Fruit fly (Drosophila melanogaster) whole organism, embryonic: ENCODE results near the gene CG33158.

Experiments used
- Ada2b ChIP-seq: fragments of 200-800 bp; sonication (Bioruptor generic); IDR thresholded peaks from 2 replicates; pipeline ENCODE4 v1.3.6; 2022; ENCODE audit warnings: missing biosample characterization, missing genetic modification characterization
- Aef1 ChIP-seq: fragments of 200-800 bp; sonication (Bioruptor generic); IDR thresholded peaks from 3 replicates; pipeline ENCODE4 v1.3.6; 2022; ENCODE audit warnings: missing biosample characterization, missing genetic modification characterization
- CG10366 ChIP-seq: fragments of 200-800 bp; sonication (Bioruptor generic); IDR thresholded peaks from 2 replicates; pipeline ENCODE4 v1.3.6; 2022; ENCODE audit warnings: missing biosample characterization, missing genetic modification characterization
- CG17359 ChIP-seq: fragments of 200-800 bp; sonication (Bioruptor generic); optimal IDR thresholded peaks from 3 replicates; lab custom pipeline; 2018; ENCODE audit warnings: missing biosample characterization, mild to moderate bottlenecking, missing genetic modification characterization, moderate library complexity
- CG17361 ChIP-seq: fragments of 200-800 bp; sonication (Bioruptor generic); IDR thresholded peaks from 3 replicates; pipeline ENCODE4 v1.3.6; 2022; ENCODE audit warnings: missing biosample characterization, missing genetic modification characterization
- CG17385 ChIP-seq: fragments of 200-800 bp; sonication (Bioruptor generic); optimal IDR thresholded peaks from 3 replicates; lab custom pipeline; 2018; ENCODE audit warnings: missing biosample characterization, mild to moderate bottlenecking, missing genetic modification characterization
- CG1832 ChIP-seq: fragments of 200-800 bp; sonication (Bioruptor generic); optimal IDR thresholded peaks from 2 replicates; lab custom pipeline; 2017; ENCODE audit warnings: missing biosample characterization, mild to moderate bottlenecking, missing genetic modification characterization, inconsistent platforms
- CG2129 ChIP-seq: fragments of 200-800 bp; sonication (Bioruptor generic); IDR thresholded peaks from 2 replicates; pipeline ENCODE4 v1.3.6; 2022; ENCODE audit warnings: missing biosample characterization, missing genetic modification characterization; ENCODE audit not compliant: partially characterized antibody
- CG2199 ChIP-seq: fragments of 200-800 bp; sonication (Bioruptor generic); IDR thresholded peaks from 3 replicates; pipeline ENCODE4 v1.3.6; 2022; ENCODE audit warnings: missing biosample characterization, missing genetic modification characterization
- CG30403 ChIP-seq: fragments of 200-800 bp; sonication (Bioruptor generic); optimal IDR thresholded peaks from 3 replicates; lab custom pipeline; 2016; ENCODE audit warnings: missing biosample characterization, missing genetic modification characterization
- CG34224 ChIP-seq: fragments of 200-800 bp; sonication (Bioruptor generic); IDR thresholded peaks from 3 replicates; pipeline ENCODE4 v1.3.6; 2022; ENCODE audit warnings: missing biosample characterization, missing genetic modification characterization; ENCODE audit not compliant: partially characterized antibody
- CG3726 ChIP-seq: fragments of 200-800 bp; sonication (Bioruptor generic); IDR thresholded peaks from 3 replicates; pipeline ENCODE4, ENCODE4 v1.3.6; 2022; ENCODE audit warnings: missing biosample characterization, missing genetic modification characterization
- CG4328 ChIP-seq: fragments of 200-800 bp; sonication (Bioruptor generic); optimal IDR thresholded peaks from 3 replicates; lab custom pipeline; 2017; ENCODE audit warnings: missing biosample characterization, missing genetic modification reagents, missing genetic modification characterization
- CG4424 ChIP-seq: fragments of 200-800 bp; sonication (Bioruptor generic); optimal IDR thresholded peaks from 3 replicates; lab custom pipeline; 2016; ENCODE audit warnings: missing biosample characterization, missing genetic modification characterization
- CG4617 ChIP-seq: fragments of 200-800 bp; sonication (Bioruptor generic); optimal IDR thresholded peaks from 3 replicates; lab custom pipeline; 2016; ENCODE audit warnings: missing biosample characterization, missing genetic modification characterization, borderline replicate concordance
- CG6254 ChIP-seq: fragments of 200-800 bp; sonication (Bioruptor generic); optimal IDR thresholded peaks from 3 replicates; lab custom pipeline; 2017; ENCODE audit warnings: mild to moderate bottlenecking, missing biosample characterization, missing genetic modification reagents, missing genetic modification characterization
- CG6654 ChIP-seq: fragments of 200-800 bp; sonication (Bioruptor generic); optimal IDR thresholded peaks from 2 replicates; lab custom pipeline; 2017; ENCODE audit warnings: missing biosample characterization, mild to moderate bottlenecking, missing genetic modification characterization
- CG6683 ChIP-seq: fragments of 200-800 bp; sonication (Bioruptor generic); optimal IDR thresholded peaks from 2 replicates; lab custom pipeline; 2017; ENCODE audit warnings: missing biosample characterization, mild to moderate bottlenecking, missing genetic modification characterization, missing genetic modification reagents
- CG6813 ChIP-seq: fragments of 200-800 bp; sonication (Bioruptor generic); optimal IDR thresholded peaks from 2 replicates; lab custom pipeline; 2017; ENCODE audit warnings: missing biosample characterization, missing genetic modification characterization, mild to moderate bottlenecking, moderate library complexity, missing genetic modification reagents
- CG7839 ChIP-seq: fragments of 200-800 bp; sonication (Bioruptor generic); optimal IDR thresholded peaks from 3 replicates; lab custom pipeline; 2018; ENCODE audit warnings: missing biosample characterization, mild to moderate bottlenecking, missing genetic modification characterization, moderate library complexity
- CG8089 ChIP-seq: fragments of 200-800 bp; sonication (Bioruptor generic); optimal IDR thresholded peaks from 3 replicates; lab custom pipeline; 2016; ENCODE audit warnings: missing biosample characterization, missing genetic modification characterization
- CG9797 ChIP-seq: fragments of 200-800 bp; sonication (Bioruptor generic); optimal IDR thresholded peaks from 3 replicates; lab custom pipeline; 2018; ENCODE audit warnings: missing biosample characterization, mild to moderate bottlenecking, missing genetic modification characterization
- CrebB ChIP-seq: fragments of 200-800 bp; sonication (Bioruptor generic); optimal IDR thresholded peaks from 3 replicates; lab custom pipeline; 2018; ENCODE audit warnings: missing biosample characterization, mild to moderate bottlenecking, missing genetic modification characterization
- Eip74EF ChIP-seq, 2 experiments: fragments of 200-800 bp in 1 of 2; fragments of >200 bp in 1 of 2; sonication (Bioruptor generic) in 1 of 2; optimal IDR thresholded peaks; 2 replicates each; lab custom pipeline; 2017 to 2019; ENCODE audit warnings: missing biosample characterization in 2 of 2, missing genetic modification characterization in 2 of 2, mild to moderate bottlenecking in 1 of 2, moderate library complexity in 1 of 2
- Gug ChIP-seq: fragments of 200-800 bp; sonication (Bioruptor generic); IDR thresholded peaks from 4 replicates; pipeline ENCODE4 v1.3.6; 2022; ENCODE audit warnings: missing biosample characterization, missing genetic modification characterization
- HHEX ChIP-seq: fragments of 200-800 bp; sonication (Bioruptor generic); optimal IDR thresholded peaks from 3 replicates; lab custom pipeline; 2017; ENCODE audit warnings: missing biosample characterization, mild to moderate bottlenecking, missing genetic modification characterization, missing genetic modification reagents
- HLH3B ChIP-seq: fragments of 200-800 bp; sonication (Bioruptor generic); IDR thresholded peaks from 2 replicates; pipeline ENCODE4 v1.3.6; 2022; ENCODE audit warnings: missing biosample characterization, missing genetic modification characterization
- Mrtf ChIP-seq: fragments of 200-800 bp; sonication (Bioruptor generic); IDR thresholded peaks from 3 replicates; pipeline ENCODE4 v1.3.6; 2022; ENCODE audit warnings: missing biosample characterization, missing genetic modification characterization
- Optix ChIP-seq: fragments of 200-800 bp; sonication (Bioruptor generic); IDR thresholded peaks from 3 replicates; pipeline ENCODE4 v1.3.6; 2022; ENCODE audit warnings: missing biosample characterization, missing genetic modification characterization
- Scr ChIP-seq: fragments of 200-800 bp; sonication (Bioruptor generic); IDR thresholded peaks from 2 replicates; pipeline ENCODE4 v1.3.6; 2022; ENCODE audit warnings: missing biosample characterization, missing genetic modification characterization; ENCODE audit not compliant: partially characterized antibody
- Side ChIP-seq: fragments of 200-800 bp; sonication (Bioruptor generic); optimal IDR thresholded peaks from 2 replicates; lab custom pipeline; 2016; ENCODE audit warnings: missing biosample characterization, missing genetic modification characterization
- Taf1 ChIP-seq: fragments of 200-800 bp; sonication (Bioruptor generic); IDR thresholded peaks from 2 replicates; pipeline ENCODE4 v1.3.6; 2022; ENCODE audit warnings: missing biosample characterization, missing genetic modification characterization
- bab2 ChIP-seq: fragments of 200-800 bp; sonication (Bioruptor generic); optimal IDR thresholded peaks from 2 replicates; lab custom pipeline; 2016; ENCODE audit warnings: missing biosample characterization, missing genetic modification characterization
- chn ChIP-seq: fragments of 200-800 bp; sonication (Bioruptor generic); optimal IDR thresholded peaks from 2 replicates; lab custom pipeline; 2016; ENCODE audit warnings: missing biosample characterization, missing genetic modification characterization
- crp ChIP-seq, 2 experiments: fragments of 200-800 bp; sonication (Bioruptor generic); optimal IDR thresholded peaks; 2 replicates in 1 of 2; 3 replicates in 1 of 2; lab custom pipeline; 2017; ENCODE audit warnings: missing biosample characterization in 2 of 2, missing genetic modification characterization in 2 of 2, mild to moderate bottlenecking in 1 of 2, moderate library complexity in 1 of 2
- gcm2 ChIP-seq: fragments of 200-800 bp; sonication (Bioruptor generic); optimal IDR thresholded peaks from 2 replicates; lab custom pipeline; 2016; ENCODE audit warnings: missing biosample characterization, missing genetic modification characterization
- jigr1 ChIP-seq: fragments of 200-800 bp; sonication (Bioruptor generic); IDR thresholded peaks from 3 replicates; pipeline ENCODE4 v1.3.6; 2022; ENCODE audit warnings: missing biosample characterization, missing genetic modification characterization
- lola ChIP-seq, 3 experiments: fragments of >200 bp in 2 of 3; fragments of 200-800 bp in 1 of 3; sonication (Bioruptor generic) in 1 of 3; optimal IDR thresholded peaks; 2 replicates each; lab custom pipeline; 2017 to 2019; ENCODE audit warnings: missing biosample characterization in 3 of 3, missing genetic modification characterization in 3 of 3, mild to moderate bottlenecking in 1 of 3, moderate library complexity in 1 of 3
- nmo ChIP-seq: fragments of 200-800 bp; sonication (Bioruptor generic); optimal IDR thresholded peaks from 2 replicates; lab custom pipeline; 2018; ENCODE audit warnings: missing biosample characterization, mild to moderate bottlenecking, missing genetic modification characterization, moderate library complexity
- ranshi ChIP-seq: fragments of 200-800 bp; sonication (Bioruptor generic); IDR thresholded peaks from 2 replicates; pipeline ENCODE4 v1.3.6; 2022; ENCODE audit warnings: missing biosample characterization, missing genetic modification characterization
- sd ChIP-seq: fragments of 200-800 bp; sonication (Bioruptor generic); optimal IDR thresholded peaks from 3 replicates; lab custom pipeline; 2018; ENCODE audit warnings: missing biosample characterization, mild to moderate bottlenecking, missing genetic modification characterization, moderate library complexity
- seq ChIP-seq: fragments of 200-800 bp; sonication (Bioruptor generic); IDR thresholded peaks from 2 replicates; pipeline ENCODE4 v1.3.6; 2022; ENCODE audit warnings: missing biosample characterization, missing genetic modification characterization
- tll ChIP-seq, 2 experiments: fragments of 200-800 bp in 1 of 2; fragments of >200 bp in 1 of 2; sonication (Bioruptor generic) in 1 of 2; optimal IDR thresholded peaks; 2 replicates each; lab custom pipeline; 2017 to 2019; ENCODE audit warnings: missing biosample characterization in 2 of 2, missing genetic modification characterization in 2 of 2, mild to moderate bottlenecking in 1 of 2, moderate library complexity in 1 of 2
- trh ChIP-seq: fragments of 200-800 bp; sonication (Bioruptor generic); optimal IDR thresholded peaks from 2 replicates; lab custom pipeline; 2016; ENCODE audit warnings: missing biosample characterization, missing genetic modification characterization
- ttk ChIP-seq: fragments of 200-800 bp; sonication (Bioruptor generic); IDR thresholded peaks from 2 replicates; pipeline ENCODE4 v2.1.2; 2022; ENCODE audit warnings: missing biosample characterization, missing genetic modification characterization
- unc-4 ChIP-seq: fragments of 200-800 bp; sonication (Bioruptor generic); IDR thresholded peaks from 2 replicates; pipeline ENCODE4 v1.3.6; 2022; ENCODE audit warnings: missing biosample characterization, missing genetic modification characterization; ENCODE audit not compliant: partially characterized antibody
- vnd ChIP-seq: fragments of 200-800 bp; sonication (Bioruptor generic); IDR thresholded peaks from 3 replicates; pipeline ENCODE4 v1.3.6; 2022; ENCODE audit warnings: missing biosample characterization, missing genetic modification characterization; ENCODE audit not compliant: partially characterized antibody
- zen ChIP-seq: fragments of 200-800 bp; sonication (Bioruptor generic); optimal IDR thresholded peaks from 3 replicates; lab custom pipeline; 2018; ENCODE audit warnings: missing biosample characterization, mild to moderate bottlenecking, missing genetic modification characterization, moderate library complexity

CG33158 gene

dm6 chr3L:16419059-16419773 lies at the start of gene CG33158, which contains the start of gene TyrRS (continued):
- peak in 1 of 3 experiments; percentile 27 for TF ChIP-seq lola (GFP tag; optimal IDR thresholded peaks at IDR 0.05; lab: Kevin White, UChicago)
- no peak for TF ChIP-seq CG6654 (GFP tag; lab: Kevin White, UChicago)
- peak; percentile 61 for TF ChIP-seq nmo (GFP tag; lab: Kevin White, UChicago)
- TF ChIP-seq Mrtf (GFP tag; lab: Robert Waterston, UW), result no peak
- TF ChIP-seq gcm2 (GFP tag; lab: Kevin White, UChicago), result no peak
- TF ChIP-seq CG2199 (GFP tag; lab: Robert Waterston, UW), result no peak
- no peak for TF ChIP-seq ranshi
- TF ChIP-seq CG7839 (tag; lab: Kevin White, UChicago), result no peak
- no peak for TF ChIP-seq sd (tag; lab: Kevin White, UChicago)
- TF ChIP-seq Eip74EF (GFP tag; optimal IDR thresholded peaks at IDR 0.05; lab: Kevin White, UChicago), result no peak
- TF ChIP-seq Scr, result 0 out of 2 replicates have a peak, but pooled peaks have one; percentile 25
- no peak for TF ChIP-seq CG17359 (tag; lab: Kevin White, UChicago)
- no peak for TF ChIP-seq CG1832 (GFP tag; lab: Kevin White, UChicago)
- no peak for TF ChIP-seq Ada2b (GFP tag; lab: Robert Waterston, UW)
- TF ChIP-seq CG9797, result peak; percentile 50
- no peak for TF ChIP-seq chn
- TF ChIP-seq Gug (GFP tag; lab: Robert Waterston, UW), result no peak
- TF ChIP-seq Aef1, result no peak
- no peak for TF ChIP-seq CrebB
- TF ChIP-seq CG17361 (GFP tag; lab: Robert Waterston, UW), result no peak; the same call in 2 of the 3 replicates
- peak; percentile 96 for TF ChIP-seq CG17385
- TF ChIP-seq unc-4 (GFP tag; lab: Robert Waterston, UW), result no peak
- 0 out of 3 replicates have a peak, but pooled peaks have one; percentile 16 for TF ChIP-seq CG34224 (GFP tag; lab: Robert Waterston, UW)
- no peak for TF ChIP-seq tll (GFP tag; optimal IDR thresholded peaks at IDR 0.05; lab: Kevin White, UChicago)
- no peak for TF ChIP-seq CG2129 (GFP tag; lab: Robert Waterston, UW)
- no peak for TF ChIP-seq CG4328 (GFP tag; lab: Kevin White, UChicago)
- no peak for TF ChIP-seq seq
- no peak for TF ChIP-seq CG8089 (GFP tag; lab: Kevin White, UChicago)
- TF ChIP-seq HHEX (GFP tag; lab: Kevin White, UChicago), result no peak
- peak; percentile 18 for TF ChIP-seq CG30403 (GFP tag; lab: Kevin White, UChicago)
- no peak for TF ChIP-seq CG4424 (GFP tag; lab: Kevin White, UChicago)
- no peak for TF ChIP-seq trh
- no peak for TF ChIP-seq CG6254 (GFP tag; lab: Kevin White, UChicago)
- TF ChIP-seq CG3726, result no peak
- TF ChIP-seq CG6813, result no peak
- no peak for TF ChIP-seq vnd (GFP tag; lab: Robert Waterston, UW)
- TF ChIP-seq Taf1 (GFP tag; lab: Robert Waterston, UW), result no peak
- TF ChIP-seq CG6683 (GFP tag; lab: Kevin White, UChicago), result no peak
- no peak for TF ChIP-seq Side (GFP tag; lab: Kevin White, UChicago)
- TF ChIP-seq zen (tag; lab: Kevin White, UChicago), result no peak
- peak; percentile 84 to 97 for TF ChIP-seq crp (GFP tag; optimal IDR thresholded peaks at IDR 0.05; lab: Kevin White, UChicago)
- TF ChIP-seq ttk (GFP tag; lab: Robert Waterston, UW), result no peak
- no peak for TF ChIP-seq bab2 (GFP tag; lab: Kevin White, UChicago)
- TF ChIP-seq Optix (GFP tag; lab: Robert Waterston, UW), result no peak
- no peak for TF ChIP-seq HLH3B (GFP tag; lab: Robert Waterston, UW)
- TF ChIP-seq CG10366, result no peak
- TF ChIP-seq jigr1 (GFP tag; lab: Robert Waterston, UW), result no peak
- no peak for TF ChIP-seq CG4617 (GFP tag; lab: Kevin White, UChicago)
